Fruit fly (Drosophila melanogaster) whole organism, pupa: ENCODE results near the gene tub.

ENCODE experiments used
- CG13204 ChIP-seq: fragments of 200-800 bp; sonication (Bioruptor generic); optimal IDR thresholded peaks from 2 replicates; lab custom pipeline; 2018; ENCODE audit warnings: missing biosample characterization, mild to moderate bottlenecking, missing genetic modification characterization, moderate library complexity
- EcR ChIP-seq: fragments of 200-800 bp; sonication (Bioruptor generic); optimal IDR thresholded peaks from 3 replicates; lab custom pipeline; 2019; ENCODE audit warnings: missing biosample characterization, missing genetic modification characterization, mild to moderate bottlenecking, moderate library complexity, missing genetic modification reagents

DNA sequence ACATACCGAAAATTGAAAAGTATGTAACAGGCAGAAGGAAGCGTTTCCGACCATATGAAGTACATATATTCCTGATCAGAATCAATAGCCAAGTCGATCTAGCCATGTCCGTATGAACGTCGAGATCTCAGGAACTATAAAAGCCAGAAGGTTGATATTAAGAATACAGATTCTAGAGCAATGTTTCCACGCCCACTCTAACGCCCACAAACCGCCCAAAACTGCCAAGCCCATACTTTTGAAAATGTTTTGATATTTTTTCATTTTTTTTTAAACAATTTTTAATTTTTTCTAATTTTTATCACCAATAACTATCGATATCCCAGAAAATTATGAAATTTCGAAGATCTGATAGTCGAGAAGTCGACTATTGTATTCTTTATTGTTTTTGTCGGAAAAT lies 25.5 kb upstream of the tub start:
- TF ChIP-seq CG13204 (GFP tag; lab: Kevin White, UChicago) = no peak
- TF ChIP-seq EcR (GFP tag; lab: Kevin White, UChicago) = no peak
